Fruit fly (Drosophila melanogaster): ENCODE data around the gene CG33267.

DNA sequence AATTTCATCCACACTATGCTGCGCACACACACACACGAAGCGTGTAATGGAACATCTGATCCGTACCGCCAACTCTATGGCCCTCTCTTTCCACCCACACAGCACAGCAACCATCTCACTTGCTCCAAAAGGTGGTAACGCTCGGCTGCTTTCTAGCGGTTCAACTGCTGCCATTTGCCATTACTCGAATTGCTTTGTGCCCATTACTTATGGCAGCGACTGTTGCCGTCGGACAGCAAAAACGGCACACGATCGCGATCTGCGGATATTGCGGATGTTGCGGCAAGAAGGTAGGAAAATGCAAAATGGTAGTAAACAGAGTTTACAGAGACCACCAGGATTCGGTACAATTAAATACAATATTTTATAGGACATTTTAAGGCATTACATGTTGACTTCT lies 9.5 kb upstream of the CG33267 start:
- TF ChIP-seq CG8478 (optimal IDR thresholded peaks at IDR 0.05) (no peak), CTCF (optimal IDR thresholded peaks at IDR 0.05) (peak in 1 of 2 experiments; percentile 15)

Measured in S2 (cell line).